Worm (Caenorhabditis elegans) whole organism, late embryonic: ENCODE measurements around the gene F41C6.7.

Experiments used
- fkh-10 ChIP-seq: fragments of 150-350 bp; optimal IDR thresholded peaks from 2 replicates; lab custom pipeline; 2014; ENCODE audit warnings: missing biosample characterization, missing genetic modification reagents, missing genetic modification characterization
- gmeb-2 ChIP-seq: sonication (generic microtip); optimal IDR thresholded peaks from 2 replicates; lab custom pipeline; 2016; ENCODE audit warnings: missing genetic modification characterization, inconsistent platforms, missing compliant biosample characterization
- nhr-11 ChIP-seq: fragments of 150-350 bp; optimal IDR thresholded peaks from 2 replicates; lab custom pipeline; 2014; ENCODE audit warnings: missing biosample characterization, missing genetic modification characterization
- pag-3 ChIP-seq: sonication (generic microtip); optimal IDR thresholded peaks from 2 replicates; lab custom pipeline; 2016; ENCODE audit warnings: missing compliant biosample characterization, missing genetic modification characterization, borderline replicate concordance
- unc-86 ChIP-seq: sonication (generic microtip); optimal IDR thresholded peaks from 2 replicates; lab custom pipeline; 2016; ENCODE audit warnings: missing genetic modification characterization, missing compliant biosample characterization

DNA sequence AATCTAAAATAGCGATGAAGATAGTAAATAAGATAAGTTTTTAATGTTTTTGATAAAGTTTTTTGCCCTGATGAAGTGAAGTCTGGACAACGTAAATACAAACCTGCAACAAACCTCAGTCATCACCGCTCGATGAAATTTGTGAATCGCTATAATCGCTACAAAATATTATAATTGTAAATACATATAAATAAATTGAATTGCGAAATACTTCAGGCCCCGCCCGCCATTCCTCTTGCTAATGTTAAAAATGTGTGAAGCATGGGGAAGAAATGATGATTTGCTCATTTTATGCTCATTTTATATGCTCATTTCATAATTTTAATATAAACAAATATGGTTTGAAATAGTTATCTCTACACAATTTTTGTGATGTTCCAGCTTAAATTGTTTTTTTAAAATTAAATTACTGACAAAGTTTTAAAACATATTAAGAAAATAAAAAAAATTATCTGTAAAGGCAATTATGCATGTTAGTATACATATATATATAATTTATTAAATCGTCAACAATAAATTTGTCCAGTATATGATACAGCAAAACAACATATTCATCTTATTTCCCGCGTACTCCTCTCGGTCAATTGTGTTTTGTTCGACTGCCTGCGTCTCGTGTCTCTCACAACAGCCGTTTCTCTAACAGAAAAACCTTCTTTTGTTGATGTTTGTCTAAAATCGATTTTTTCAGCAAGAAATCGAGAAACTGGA is 19.1 kb upstream of the F41C6.7 start, which contains the start of gene sid-5:
- TF ChIP-seq fkh-10 (GFP tag; lab: Kevin White, UChicago) = no peak
- no peak for TF ChIP-seq nhr-11
- no peak for TF ChIP-seq pag-3
- TF ChIP-seq gmeb-2 (tag; lab: Kevin White, UChicago) = no peak
- TF ChIP-seq unc-86 = no peak
